Fruit fly (Drosophila melanogaster): Measurements from ENCODE around the gene Fum3.

Gene Fum3

DNA sequence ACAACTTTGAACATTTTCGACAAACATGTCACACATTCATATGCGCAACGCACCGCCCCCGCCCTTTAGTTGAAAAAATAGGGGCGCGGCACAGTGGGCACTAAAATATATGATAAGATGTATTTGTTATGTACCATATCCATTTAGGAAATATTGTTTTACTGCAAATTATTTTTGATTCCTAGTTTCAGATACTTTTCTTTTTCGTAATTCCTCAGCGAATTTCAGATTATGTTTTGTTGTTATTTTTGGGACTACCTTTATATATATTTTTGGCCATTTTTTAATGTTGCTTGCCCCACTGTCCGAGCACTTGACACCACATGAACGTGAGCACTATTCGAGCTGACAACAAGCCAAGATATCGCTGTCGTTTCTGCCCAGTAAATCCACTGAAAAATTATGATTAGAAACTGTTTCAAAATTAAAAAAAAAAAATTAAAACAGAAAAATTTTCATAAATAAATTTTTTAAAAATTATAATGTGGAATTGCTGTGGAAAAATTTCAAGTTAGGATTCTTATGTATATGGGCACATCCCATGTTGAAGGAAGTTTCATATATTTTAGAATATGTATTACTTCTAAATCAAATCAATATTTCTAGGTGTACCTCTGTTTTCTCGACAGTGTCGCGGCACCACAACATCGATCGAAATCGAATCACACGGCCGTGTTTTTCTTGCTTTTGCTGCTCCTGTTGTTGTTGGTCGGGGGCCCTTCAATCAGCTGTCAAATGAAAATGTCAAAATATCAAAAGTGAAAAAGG lies 48.2 kb downstream of the Fum3 start (continued):
- peak; percentile 66; the same call in 1 of the 3 replicates for TF ChIP-seq CG6791 (GFP tag; IDR thresholded peaks at IDR 0.05; ENCODE audit: partially characterized antibody)
- TF ChIP-seq CG12219 (GFP tag; optimal IDR thresholded peaks at IDR 0.05): peak; percentile 60
- peak; percentile 75 for TF ChIP-seq CG14014 (GFP tag; IDR thresholded peaks at IDR 0.05)
- TF ChIP-seq CG14710 (tag; optimal IDR thresholded peaks at IDR 0.05): peak; percentile 93
- TF ChIP-seq CG30020 (tag; optimal IDR thresholded peaks at IDR 0.05): peak; percentile 58
- peak; percentile 61 for TF ChIP-seq CG30431 (GFP tag; optimal IDR thresholded peaks at IDR 0.05)
- peak; percentile 23; the same call in 1 of the 4 replicates for TF ChIP-seq Dll (GFP tag; IDR thresholded peaks at IDR 0.05; ENCODE audit: partially characterized antibody)
- no peak for TF ChIP-seq usp (GFP tag; optimal IDR thresholded peaks at IDR 0.05)
- TF ChIP-seq fu2 (GFP tag; optimal IDR thresholded peaks at IDR 0.05): peak; percentile 48
- peak; percentile 24 for TF ChIP-seq CG17186 (GFP tag; optimal IDR thresholded peaks at IDR 0.05)
- TF ChIP-seq CG11696 (GFP tag; IDR thresholded peaks at IDR 0.05): peak; percentile 77
- peak; percentile 43 for TF ChIP-seq vfl (GFP tag; optimal IDR thresholded peaks at IDR 0.05)
- TF ChIP-seq CG17568 (GFP tag; optimal IDR thresholded peaks at IDR 0.05): peak; percentile 65
- TF ChIP-seq CG17802 (tag; optimal IDR thresholded peaks at IDR 0.05): peak; percentile 40
- peak; percentile 93 for TF ChIP-seq zfh1 (GFP tag; IDR thresholded peaks at IDR 0.05)
- TF ChIP-seq CG1792 (GFP tag; optimal IDR thresholded peaks at IDR 0.05): peak; percentile 75
- peak; percentile 92 for TF ChIP-seq CG6254 (GFP tag; optimal IDR thresholded peaks at IDR 0.05)
- TF ChIP-seq NFAT (GFP tag; IDR thresholded peaks at IDR 0.05): peak; percentile 64; the same call in 1 of the 2 replicates
- no peak for TF ChIP-seq pros (GFP tag; optimal IDR thresholded peaks at IDR 0.05)
- TF ChIP-seq CG18619 (GFP tag; optimal IDR thresholded peaks at IDR 0.05): peak; percentile 83
- TF ChIP-seq wor (GFP tag; IDR thresholded peaks at IDR 0.05): peak; percentile 87
- TF ChIP-seq wek (GFP tag; optimal IDR thresholded peaks at IDR 0.05): peak; percentile 39
- TF ChIP-seq Six4 (GFP tag; optimal IDR thresholded peaks at IDR 0.05): peak; percentile 79
- TF ChIP-seq sr (GFP tag; IDR thresholded peaks at IDR 0.05): no peak; the same call in 2 of the 3 replicates
- TF ChIP-seq disco-r (GFP tag; optimal IDR thresholded peaks at IDR 0.05): peak; percentile 69
- TF ChIP-seq CG15073 (GFP tag; optimal IDR thresholded peaks at IDR 0.05): no peak
- TF ChIP-seq Dp (GFP tag; optimal IDR thresholded peaks at IDR 0.05): no peak
- TF ChIP-seq peb (GFP tag; IDR thresholded peaks at IDR 0.05): peak; percentile 71; the same call in 1 of the 2 replicates
- TF ChIP-seq toy (GFP tag; IDR thresholded peaks at IDR 0.05): peak; percentile 76
- 0 out of 2 replicates have a peak, but pooled peaks have one; percentile 64 for TF ChIP-seq ham (GFP tag; IDR thresholded peaks at IDR 0.05)
- TF ChIP-seq sima (GFP tag; optimal IDR thresholded peaks at IDR 0.05): no peak
- peak; percentile 93 for TF ChIP-seq dmrt11E (tag; optimal IDR thresholded peaks at IDR 0.05)
- TF ChIP-seq CG7556 (GFP tag; optimal IDR thresholded peaks at IDR 0.05): peak; percentile 91
- TF ChIP-seq BEAF-32 (GFP tag; optimal IDR thresholded peaks at IDR 0.05): no peak
- peak; percentile 91 for TF ChIP-seq CG11504 (tag; optimal IDR thresholded peaks at IDR 0.05)
- TF ChIP-seq CG3726 (GFP tag; IDR thresholded peaks at IDR 0.05): peak; percentile 61; the same call in 2 of the 3 replicates
- peak; percentile 70 for TF ChIP-seq ind (GFP tag; optimal IDR thresholded peaks at IDR 0.05)
- peak; percentile 14 for TF ChIP-seq emc (GFP tag; optimal IDR thresholded peaks at IDR 0.05)
- TF ChIP-seq Abd-B (GFP tag; optimal IDR thresholded peaks at IDR 0.05): peak; percentile 82
- peak; percentile 23 for TF ChIP-seq gcm2 (GFP tag; optimal IDR thresholded peaks at IDR 0.05)
- TF ChIP-seq CG1603 (tag; optimal IDR thresholded peaks at IDR 0.05): peak; percentile 14
- peak; percentile 93 for TF ChIP-seq twi (tag; optimal IDR thresholded peaks at IDR 0.05)
- peak; percentile 69 for TF ChIP-seq Rx (GFP tag; IDR thresholded peaks at IDR 0.05)
- TF ChIP-seq CG6689 (GFP tag; IDR thresholded peaks at IDR 0.05): peak; percentile 92
- peak; percentile 43 for TF ChIP-seq ac (GFP tag; optimal IDR thresholded peaks at IDR 0.05)
- TF ChIP-seq az2 (GFP tag; optimal IDR thresholded peaks at IDR 0.05): peak; percentile 84
- TF ChIP-seq ftz-f1 (GFP tag; optimal IDR thresholded peaks at IDR 0.05): no peak
- TF ChIP-seq bowl (GFP tag; IDR thresholded peaks at IDR 0.05): peak; percentile 47
- peak; percentile 92 for TF ChIP-seq ci (GFP tag; IDR thresholded peaks at IDR 0.05)

Data from whole organism, embryonic.